Fruit fly (Drosophila melanogaster): ENCODE results near the gene CG34117.
A peak's percentile ranks its signal among the peaks of the same experiment; 100 is the strongest.

dm6 chr3R:9365893-9366500 is 33.9 kb downstream of the CG34117 start:
- no peak for TF ChIP-seq Blimp-1 (GFP tag; optimal IDR thresholded peaks at IDR 0.05)
- peak; percentile 76 for TF ChIP-seq vri (GFP tag; optimal IDR thresholded peaks at IDR 0.05)
- TF ChIP-seq CG15336 (GFP tag; IDR thresholded peaks at IDR 0.05), result no peak
- no peak for TF ChIP-seq CG10631 (GFP tag; optimal IDR thresholded peaks at IDR 0.05)
- TF ChIP-seq CG16779 (tag; optimal IDR thresholded peaks at IDR 0.05), result no peak
- no peak for TF ChIP-seq CG6792 (GFP tag; optimal IDR thresholded peaks at IDR 0.05)
- TF ChIP-seq esn (GFP tag; optimal IDR thresholded peaks at IDR 0.05), result no peak
- no peak for TF ChIP-seq eg (GFP tag; IDR thresholded peaks at IDR 0.05)
- TF ChIP-seq CG6854 (GFP tag; optimal IDR thresholded peaks at IDR 0.05), result no peak
- TF ChIP-seq Gug (GFP tag; IDR thresholded peaks at IDR 0.05), result no peak
- TF ChIP-seq Sox102F (GFP tag; optimal IDR thresholded peaks at IDR 0.05), result no peak
- no peak for TF ChIP-seq CG4318 (GFP tag; optimal IDR thresholded peaks at IDR 0.05)
